Fruit fly (Drosophila melanogaster) whole organism, embryonic: ENCODE results near the gene Ifrd1.

Source experiments
- ATbp ChIP-seq: fragments of 200-800 bp; sonication (Bioruptor generic); optimal IDR thresholded peaks from 2 replicates; lab custom pipeline; 2017; ENCODE audit warnings: missing biosample characterization, mild to moderate bottlenecking, missing genetic modification characterization, missing genetic modification reagents
- Aef1 ChIP-seq: fragments of 200-800 bp; sonication (Bioruptor generic); IDR thresholded peaks from 3 replicates; pipeline ENCODE4 v1.3.6; 2022; ENCODE audit warnings: missing biosample characterization, missing genetic modification characterization
- Atf-2 ChIP-seq: fragments of 200-800 bp; sonication (Bioruptor generic); optimal IDR thresholded peaks from 2 replicates; lab custom pipeline; 2016; ENCODE audit warnings: missing biosample characterization, missing genetic modification characterization
- Atf6 ChIP-seq: fragments of 200-800 bp; sonication (Bioruptor generic); IDR thresholded peaks from 2 replicates; pipeline ENCODE4 v1.3.6; 2022; ENCODE audit warnings: missing biosample characterization, missing genetic modification characterization
- B-H2 ChIP-seq: fragments of 200-800 bp; sonication (Bioruptor generic); optimal IDR thresholded peaks from 2 replicates; lab custom pipeline; 2018; ENCODE audit warnings: missing biosample characterization, mild to moderate bottlenecking, missing genetic modification characterization
- CG11093 ChIP-seq: fragments of 200-800 bp; sonication (Bioruptor generic); IDR thresholded peaks from 3 replicates; pipeline ENCODE4 v1.3.6; 2022; ENCODE audit warnings: missing biosample characterization, missing genetic modification characterization
- CG14860 ChIP-seq: fragments of 200-800 bp; sonication (Bioruptor generic); IDR thresholded peaks from 3 replicates; pipeline ENCODE4 v1.3.6; 2022; ENCODE audit warnings: missing biosample characterization, missing genetic modification characterization; ENCODE audit not compliant: partially characterized antibody
- CG15696 ChIP-seq: fragments of 200-800 bp; sonication (Bioruptor generic); optimal IDR thresholded peaks from 2 replicates; lab custom pipeline; 2019; ENCODE audit warnings: missing biosample characterization, mild to moderate bottlenecking, missing genetic modification characterization, moderate library complexity
- CG16779 ChIP-seq: fragments of 200-800 bp; sonication (Bioruptor generic); IDR thresholded peaks from 2 replicates; pipeline ENCODE4 v1.3.6; 2022; ENCODE audit warnings: missing biosample characterization, missing genetic modification characterization
- CG17385 ChIP-seq: fragments of 200-800 bp; sonication (Bioruptor generic); optimal IDR thresholded peaks from 3 replicates; lab custom pipeline; 2018; ENCODE audit warnings: missing biosample characterization, mild to moderate bottlenecking, missing genetic modification characterization
- CG2712 ChIP-seq: fragments of 200-800 bp; optimal IDR thresholded peaks from 3 replicates; lab custom pipeline; 2019; ENCODE audit warnings: missing biosample characterization, mild to moderate bottlenecking, missing genetic modification characterization, moderate library complexity
- CG2875 ChIP-seq: fragments of 200-800 bp; sonication (Bioruptor generic); optimal IDR thresholded peaks from 2 replicates; lab custom pipeline; 2017; ENCODE audit warnings: missing biosample characterization, mild to moderate bottlenecking, missing genetic modification characterization, missing genetic modification reagents
- CG4360 ChIP-seq: fragments of 200-800 bp; sonication (Bioruptor generic); IDR thresholded peaks from 2 replicates; pipeline ENCODE4 v1.3.6; 2022; ENCODE audit warnings: missing biosample characterization, missing genetic modification characterization
- CG6254 ChIP-seq: fragments of 200-800 bp; sonication (Bioruptor generic); optimal IDR thresholded peaks from 3 replicates; lab custom pipeline; 2017; ENCODE audit warnings: mild to moderate bottlenecking, missing biosample characterization, missing genetic modification reagents, missing genetic modification characterization
- CG7987 ChIP-seq: fragments of 200-800 bp; sonication (Bioruptor generic); optimal IDR thresholded peaks from 2 replicates; lab custom pipeline; 2018; ENCODE audit warnings: missing biosample characterization, mild to moderate bottlenecking, missing genetic modification characterization, moderate library complexity
- CG8281 ChIP-seq: fragments of 200-800 bp; sonication (Bioruptor generic); optimal IDR thresholded peaks from 2 replicates; lab custom pipeline; 2018; ENCODE audit warnings: missing biosample characterization, mild to moderate bottlenecking, missing genetic modification characterization, moderate library complexity
- CG8359 ChIP-seq: fragments of 200-800 bp; sonication (Bioruptor generic); optimal IDR thresholded peaks from 2 replicates; lab custom pipeline; 2017; ENCODE audit warnings: missing biosample characterization, mild to moderate bottlenecking, missing genetic modification characterization, borderline replicate concordance
- CG8478 ChIP-seq: fragments of >200 bp; optimal IDR thresholded peaks from 2 replicates; lab custom pipeline; 2018
- CG9727 ChIP-seq: fragments of 200-800 bp; sonication (Bioruptor generic); optimal IDR thresholded peaks from 3 replicates; lab custom pipeline; 2017; ENCODE audit warnings: missing biosample characterization, mild to moderate bottlenecking, missing genetic modification characterization
- CHES-1-like ChIP-seq: fragments of 200-800 bp; sonication (Bioruptor generic); optimal IDR thresholded peaks from 2 replicates; lab custom pipeline; 2016; ENCODE audit warnings: missing biosample characterization, missing genetic modification characterization
- Dll ChIP-seq: fragments of 200-800 bp; sonication (Bioruptor generic); IDR thresholded peaks from 4 replicates; pipeline ENCODE4 v1.3.6; 2022; ENCODE audit warnings: missing biosample characterization, missing genetic modification characterization; ENCODE audit not compliant: partially characterized antibody
- Hmr ChIP-seq: fragments of 200-800 bp; sonication (Bioruptor generic); optimal IDR thresholded peaks from 3 replicates; lab custom pipeline; 2017; ENCODE audit warnings: mild to moderate bottlenecking, missing biosample characterization, missing genetic modification reagents, missing genetic modification characterization
- Hr51 ChIP-seq, 2 experiments: fragments of 200-800 bp; sonication (Bioruptor generic); optimal IDR thresholded peaks; 2 replicates in 1 of 2; 3 replicates in 1 of 2; lab custom pipeline; 2016 to 2018; ENCODE audit warnings: missing biosample characterization in 2 of 2, missing genetic modification characterization in 2 of 2, mild to moderate bottlenecking in 1 of 2, moderate library complexity in 1 of 2
- Jarid2 ChIP-seq: fragments of 200-800 bp; sonication (Bioruptor generic); optimal IDR thresholded peaks from 3 replicates; lab custom pipeline; 2017; ENCODE audit warnings: mild to moderate bottlenecking, missing biosample characterization, missing genetic modification reagents, missing genetic modification characterization
- MBD-R2 ChIP-seq: fragments of 200-800 bp; sonication (Bioruptor generic); IDR thresholded peaks from 2 replicates; pipeline ENCODE4 v1.3.6; 2022; ENCODE audit warnings: missing biosample characterization, missing genetic modification characterization
- Mrtf ChIP-seq: fragments of 200-800 bp; sonication (Bioruptor generic); IDR thresholded peaks from 3 replicates; pipeline ENCODE4 v1.3.6; 2022; ENCODE audit warnings: missing biosample characterization, missing genetic modification characterization
- Pdp1 ChIP-seq, 2 experiments: fragments of 200-800 bp; sonication (Bioruptor generic); optimal IDR thresholded peaks; 3 replicates each; lab custom pipeline; 2016; ENCODE audit warnings: missing biosample characterization in 2 of 2, missing genetic modification characterization in 2 of 2, mild to moderate bottlenecking in 1 of 2, moderate library complexity in 1 of 2
- Six4 ChIP-seq: fragments of 200-800 bp; sonication (Bioruptor generic); optimal IDR thresholded peaks from 2 replicates; lab custom pipeline; 2016; ENCODE audit warnings: missing biosample characterization, missing genetic modification characterization
- Xrp1 ChIP-seq: fragments of 200-800 bp; sonication (Bioruptor generic); IDR thresholded peaks from 2 replicates; pipeline ENCODE4 v1.3.6; 2022; ENCODE audit warnings: missing biosample characterization, missing genetic modification characterization
- al ChIP-seq: fragments of 200-800 bp; sonication (Bioruptor generic); IDR thresholded peaks from 2 replicates; pipeline ENCODE4 v1.3.6; 2022; ENCODE audit warnings: missing biosample characterization, missing genetic modification characterization
- az2 ChIP-seq: fragments of 200-800 bp; sonication (Bioruptor generic); optimal IDR thresholded peaks from 3 replicates; lab custom pipeline; 2016; ENCODE audit warnings: missing biosample characterization, missing genetic modification characterization
- caup ChIP-seq: fragments of 200-800 bp; sonication (Bioruptor generic); optimal IDR thresholded peaks from 3 replicates; lab custom pipeline; 2017; ENCODE audit warnings: missing biosample characterization, mild to moderate bottlenecking, missing genetic modification characterization, moderate library complexity; ENCODE audit not compliant: severe bottlenecking
- croc ChIP-seq: fragments of 200-800 bp; sonication (Bioruptor generic); conservative IDR thresholded peaks from 3 replicates; pipeline ENCODE4 v1.3.6; 2022; ENCODE audit warnings: missing biosample characterization, missing genetic modification characterization
- crp ChIP-seq, 2 experiments: fragments of 200-800 bp; sonication (Bioruptor generic); optimal IDR thresholded peaks; 2 replicates in 1 of 2; 3 replicates in 1 of 2; lab custom pipeline; 2017; ENCODE audit warnings: missing biosample characterization in 2 of 2, missing genetic modification characterization in 2 of 2, mild to moderate bottlenecking in 1 of 2, moderate library complexity in 1 of 2
- esg ChIP-seq: fragments of 200-800 bp; sonication (Bioruptor generic); conservative IDR thresholded peaks from 2 replicates; pipeline ENCODE4 v1.3.6; 2022; ENCODE audit warnings: missing biosample characterization, missing genetic modification characterization
- gro ChIP-seq: fragments of 200-800 bp; sonication (Bioruptor generic); optimal IDR thresholded peaks from 2 replicates; lab custom pipeline; 2016; ENCODE audit warnings: missing biosample characterization, missing genetic modification characterization
- h ChIP-seq: fragments of >200 bp; optimal IDR thresholded peaks from 2 replicates; lab custom pipeline; 2017
- jumu ChIP-seq: fragments of 200-800 bp; sonication (Bioruptor generic); optimal IDR thresholded peaks from 3 replicates; lab custom pipeline; 2016; ENCODE audit warnings: missing biosample characterization, missing genetic modification characterization
- lbe ChIP-seq: fragments of 200-800 bp; sonication (Bioruptor generic); optimal IDR thresholded peaks from 2 replicates; lab custom pipeline; 2016; ENCODE audit warnings: missing biosample characterization, mild to moderate bottlenecking, missing genetic modification characterization
- mam ChIP-seq: fragments of 200-800 bp; sonication (Bioruptor generic); optimal IDR thresholded peaks from 3 replicates; lab custom pipeline; 2016; ENCODE audit warnings: missing biosample characterization, missing genetic modification characterization
- pho ChIP-seq: fragments of 200-800 bp; sonication (Bioruptor generic); optimal IDR thresholded peaks from 2 replicates; lab custom pipeline; 2016; ENCODE audit warnings: missing biosample characterization, missing genetic modification characterization
- pnt ChIP-seq: fragments of 200-800 bp; sonication (Bioruptor generic); optimal IDR thresholded peaks from 3 replicates; lab custom pipeline; 2016; ENCODE audit warnings: missing biosample characterization, missing genetic modification characterization
- ranshi ChIP-seq: fragments of 200-800 bp; sonication (Bioruptor generic); IDR thresholded peaks from 2 replicates; pipeline ENCODE4 v1.3.6; 2022; ENCODE audit warnings: missing biosample characterization, missing genetic modification characterization
- repo ChIP-seq: fragments of 200-800 bp; sonication (Bioruptor generic); optimal IDR thresholded peaks from 2 replicates; lab custom pipeline; 2016; ENCODE audit warnings: missing biosample characterization, missing genetic modification characterization
- scrt ChIP-seq: fragments of 200-800 bp; sonication (Bioruptor generic); optimal IDR thresholded peaks from 2 replicates; lab custom pipeline; 2018; ENCODE audit warnings: missing biosample characterization, mild to moderate bottlenecking, missing genetic modification characterization, moderate library complexity
- shn ChIP-seq: fragments of 200-800 bp; sonication (Bioruptor generic); optimal IDR thresholded peaks from 3 replicates; lab custom pipeline; 2016; ENCODE audit warnings: missing biosample characterization, missing genetic modification characterization
- tap ChIP-seq: fragments of 200-800 bp; optimal IDR thresholded peaks from 3 replicates; lab custom pipeline; 2019; ENCODE audit warnings: missing biosample characterization, mild to moderate bottlenecking, missing genetic modification characterization, moderate library complexity
- tll ChIP-seq, 2 experiments: fragments of 200-800 bp in 1 of 2; fragments of >200 bp in 1 of 2; sonication (Bioruptor generic) in 1 of 2; optimal IDR thresholded peaks; 2 replicates each; lab custom pipeline; 2017 to 2019; ENCODE audit warnings: missing biosample characterization in 2 of 2, missing genetic modification characterization in 2 of 2, mild to moderate bottlenecking in 1 of 2, moderate library complexity in 1 of 2
- z ChIP-seq: fragments of 200-800 bp; sonication (Bioruptor generic); IDR thresholded peaks from 3 replicates; pipeline ENCODE4 v1.3.6; 2022; ENCODE audit warnings: missing biosample characterization, missing genetic modification characterization
- zen2 ChIP-seq: fragments of 200-800 bp; sonication (Bioruptor generic); IDR thresholded peaks from 3 replicates; pipeline ENCODE4 v1.3.6; 2022; ENCODE audit warnings: missing biosample characterization, missing genetic modification characterization; ENCODE audit not compliant: partially characterized antibody

Ifrd1 gene

dm6 chr2L:2830341-2830800 lies 43.9 kb downstream of the Ifrd1 start (continued):
- TF ChIP-seq Pdp1 (GFP tag; optimal IDR thresholded peaks at IDR 0.05; lab: Kevin White, UChicago) (peak; percentile 65 to 74), Mrtf (GFP tag; lab: Robert Waterston, UW) (peak; percentile 41; the same call in 1 of the 3 replicates), h (no peak), CG14860 (no peak), CG6254 (peak; percentile 86), CG17385 (GFP tag; lab: Kevin White, UChicago) (peak; percentile 88), caup (peak; percentile 88), CG4360 (GFP tag; lab: Robert Waterston, UW) (no peak), CG9727 (GFP tag; lab: Kevin White, UChicago) (peak; percentile 97), croc (GFP tag; lab: Robert Waterston, UW) (peak; percentile 86), shn (GFP tag; lab: Kevin White, UChicago) (no peak), zen2 (GFP tag; lab: Robert Waterston, UW) (no peak), CG11093 (GFP tag; lab: Robert Waterston, UW) (peak; percentile 74; the same call in 2 of the 3 replicates), CHES-1-like (GFP tag; lab: Kevin White, UChicago) (peak; percentile 50), mam (peak; percentile 50), jumu (GFP tag; lab: Kevin White, UChicago) (peak; percentile 5), lbe (peak; percentile 76), Xrp1 (peak; percentile 88), B-H2 (GFP tag; lab: Kevin White, UChicago) (no peak), CG2875 (peak; percentile 83), al (peak; percentile 73), Atf6 (GFP tag; lab: Robert Waterston, UW) (peak; percentile 79), CG8281 (peak; percentile 69), ranshi (GFP tag; lab: Robert Waterston, UW) (peak; percentile 42; the same call in 1 of the 2 replicates), CG2712 (tag; lab: Kevin White, UChicago) (peak; percentile 95), tll (GFP tag; optimal IDR thresholded peaks at IDR 0.05; lab: Kevin White, UChicago) (no peak), pho (GFP tag; lab: Kevin White, UChicago) (peak; percentile 58), CG8478 (lab: Kevin White, UChicago) (no peak), CG16779 (GFP tag; lab: Robert Waterston, UW) (no peak), Atf-2 (GFP tag; lab: Kevin White, UChicago) (peak; percentile 43), repo (peak; percentile 22), Jarid2 (GFP tag; lab: Kevin White, UChicago) (peak; percentile 42), MBD-R2 (no peak; the same call in 1 of the 2 replicates), crp (GFP tag; optimal IDR thresholded peaks at IDR 0.05; lab: Kevin White, UChicago) (peak in 1 of 2 experiments; percentile 48), CG8359 (GFP tag; lab: Kevin White, UChicago) (peak; percentile 83), CG7987 (peak; percentile 42), pnt (GFP tag; lab: Kevin White, UChicago) (peak; percentile 36), ATbp (GFP tag; lab: Kevin White, UChicago) (peak; percentile 87), Dll (GFP tag; lab: Robert Waterston, UW) (no peak), CG15696 (tag; lab: Kevin White, UChicago) (peak; percentile 86), Hr51 (GFP tag; optimal IDR thresholded peaks at IDR 0.05; lab: Kevin White, UChicago) (peak; percentile 64 to 93), scrt (peak; percentile 78), tap (tag; lab: Kevin White, UChicago) (peak; percentile 74), z (GFP tag; lab: Robert Waterston, UW) (no peak), Hmr (peak; percentile 87), az2 (GFP tag; lab: Kevin White, UChicago) (peak; percentile 89), gro (no peak), Aef1 (GFP tag; lab: Robert Waterston, UW) (peak; percentile 56; the same call in 2 of the 3 replicates), esg (GFP tag; lab: Robert Waterston, UW) (peak; percentile 73), Six4 (GFP tag; lab: Kevin White, UChicago) (peak; percentile 86)
